Worm (Caenorhabditis elegans) whole organism, L3 larva: Measurements from ENCODE around the gene C18D1.2.

Source experiments
- ceh-82 ChIP-seq: fragments of 150-350 bp; optimal IDR thresholded peaks from 2 replicates; lab custom pipeline; 2014; ENCODE audit warnings: missing biosample characterization, missing genetic modification characterization
- mdl-1 ChIP-seq: fragments of 150-350 bp; optimal IDR thresholded peaks from 2 replicates; lab custom pipeline; 2014; ENCODE audit warnings: missing biosample characterization, missing genetic modification characterization
- pha-4 ChIP-seq: fragments of 150-350 bp; optimal IDR thresholded peaks from 2 replicates; lab custom pipeline; 2014; ENCODE audit warnings: missing biosample characterization, missing genetic modification reagents, missing genetic modification characterization
- sea-2 ChIP-seq: fragments of 150-350 bp; sonication (generic microtip); optimal IDR thresholded peaks from 4 replicates; lab custom pipeline; 2014; ENCODE audit warnings: missing biosample characterization, missing genetic modification reagents, missing genetic modification characterization

- TF ChIP-seq pha-4 (tag; lab: Kevin White, UChicago) (no peak), ceh-82 (no peak), sea-2 (GFP tag; lab: Kevin White, UChicago) (no peak), mdl-1 (tag; lab: Kevin White, UChicago) (no peak)
These were observed 45.9 kb upstream of the C18D1.2 start for ce11 chrII:10010914-10011313.
